Fruit fly (Drosophila melanogaster) whole organism, larva: ENCODE measurements around the gene Hsp70Aa.

ENCODE experiments used
- noc ChIP-seq: fragments of 200-800 bp; sonication (Bioruptor generic); optimal IDR thresholded peaks from 3 replicates; lab custom pipeline; 2019; ENCODE audit warnings: missing biosample characterization, mild to moderate bottlenecking, missing genetic modification characterization, moderate library complexity

Hsp70Aa gene

dm6 chr3R:11947079-11947869 lies 9.1 kb downstream of the Hsp70Aa start:
- TF ChIP-seq noc (tag; lab: Kevin White, UChicago) = no peak

DNA sequence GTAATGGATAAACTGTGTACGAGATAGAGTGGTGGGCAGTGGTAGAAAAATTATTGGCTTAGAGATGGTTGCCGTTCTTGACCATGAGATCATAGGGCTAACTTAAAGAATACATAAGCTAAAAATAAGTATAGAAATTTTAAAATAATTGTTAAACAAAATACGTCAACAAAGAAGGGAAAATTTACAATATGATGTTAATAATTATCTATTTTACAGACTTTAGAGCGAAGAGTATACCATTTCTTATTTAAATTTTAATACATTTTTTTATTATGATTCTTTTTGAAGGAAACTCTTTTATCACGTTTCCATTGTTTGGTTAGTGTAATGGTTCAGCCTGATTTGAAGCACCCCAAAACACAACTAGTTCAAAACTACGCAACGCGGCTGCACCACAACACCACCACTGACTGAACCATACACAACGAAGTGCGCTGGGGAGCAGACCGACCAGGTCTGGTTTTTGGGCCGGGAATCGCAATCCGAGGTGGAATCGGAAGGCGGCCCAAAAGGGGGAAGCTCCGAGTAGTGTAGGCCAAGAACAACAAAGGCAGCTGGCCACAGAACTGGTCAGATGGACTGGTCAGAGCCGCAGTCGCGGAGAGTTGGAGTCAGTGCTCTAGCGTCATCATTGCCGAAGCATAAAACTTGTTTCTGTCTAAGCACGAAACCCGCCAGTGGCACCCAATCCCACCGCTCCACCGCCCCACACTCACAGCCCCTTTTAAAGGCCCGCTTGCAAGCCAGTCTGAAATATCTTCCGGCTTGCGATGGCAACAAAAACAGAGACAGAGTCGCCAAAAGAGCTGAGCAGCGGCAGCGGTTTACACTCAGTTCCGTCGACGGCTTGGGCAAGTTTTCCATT lies 10.7 kb downstream of the Hsp70Aa start:
- no peak for TF ChIP-seq noc (tag; lab: Kevin White, UChicago)

DNA sequence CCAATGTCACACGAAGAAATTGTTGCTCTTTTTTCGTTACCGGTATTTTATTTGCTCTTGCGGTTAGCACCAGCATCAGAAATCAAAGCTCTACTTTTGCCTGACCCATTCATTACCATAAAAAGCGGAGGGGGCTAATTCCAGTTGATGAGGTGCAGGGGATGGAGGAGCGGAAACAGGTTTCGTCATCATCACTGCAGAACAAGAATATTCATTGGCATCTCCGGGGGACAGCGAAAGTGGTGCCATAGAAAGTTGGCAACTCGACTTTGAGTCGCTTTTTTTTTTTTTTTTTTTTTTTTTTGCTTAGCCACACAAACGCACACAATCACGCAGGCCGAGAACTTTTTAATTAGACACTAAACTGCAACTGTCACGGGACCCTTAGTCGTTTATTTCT lies 15.2 kb downstream of the Hsp70Aa start:
- no peak for TF ChIP-seq noc (tag; lab: Kevin White, UChicago)

DNA sequence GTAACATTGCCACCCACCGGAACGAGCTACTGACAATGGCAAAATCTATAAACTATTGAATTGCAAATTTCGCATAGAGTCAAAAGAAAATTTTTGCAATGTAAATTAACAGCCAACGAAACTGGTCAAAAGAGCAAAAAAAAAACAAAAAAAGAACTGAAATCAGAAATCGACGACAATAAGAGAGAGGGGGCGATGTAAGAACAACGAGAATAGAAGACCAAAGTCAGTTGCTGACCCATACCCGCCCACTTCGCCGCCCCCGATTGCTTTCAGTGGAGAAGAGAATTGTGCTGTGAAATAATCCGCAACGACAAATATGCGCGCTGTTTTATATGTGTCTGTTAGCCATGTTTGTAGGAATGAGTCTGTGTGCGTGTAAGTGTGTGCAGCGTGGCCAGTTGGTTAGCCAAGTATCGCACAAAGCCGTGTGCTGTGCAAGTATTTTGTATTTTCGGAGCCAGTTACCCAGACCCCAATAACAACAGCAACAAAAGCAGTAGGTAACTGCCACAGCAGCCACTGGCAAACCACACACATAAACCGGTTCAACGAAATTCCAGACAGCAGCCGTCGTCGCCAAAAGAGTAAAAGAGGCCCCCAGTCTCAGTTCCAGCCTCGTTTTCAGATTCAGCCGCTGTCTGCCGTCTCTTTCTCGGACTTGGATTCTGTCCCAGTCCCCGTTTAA lies 18.8 kb downstream of the Hsp70Aa start:
- TF ChIP-seq noc (tag; lab: Kevin White, UChicago) = no peak

- no peak for TF ChIP-seq noc (tag; lab: Kevin White, UChicago)
These were observed 22.4 kb downstream of the Hsp70Aa start for dm6 chr3R:11933903-11934302.

DNA sequence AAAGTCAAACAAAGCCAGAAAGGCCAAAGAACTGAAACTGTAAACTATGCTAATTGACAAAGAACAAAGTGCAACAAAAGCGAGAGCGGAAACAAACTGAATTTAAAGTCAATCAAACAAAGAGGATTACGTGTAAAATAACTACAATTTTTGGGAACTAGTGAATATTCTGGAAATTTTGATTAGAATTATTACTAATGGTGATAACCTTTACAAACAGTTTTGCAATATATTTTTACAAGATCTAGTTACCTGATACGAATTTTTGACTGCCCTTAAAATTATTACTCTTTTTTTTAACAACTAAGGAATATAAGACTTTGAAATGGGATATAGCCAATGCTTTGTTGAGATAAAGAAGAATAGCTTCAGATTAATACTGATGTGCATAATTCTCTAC lies 25.4 kb downstream of the Hsp70Aa start, which contains the start of gene CG14731:
Gene CG14731, plus strand, starts transcription at position 301 of the 400 bp plus-strand sequence.
- TF ChIP-seq noc (tag; lab: Kevin White, UChicago) = no peak

DNA sequence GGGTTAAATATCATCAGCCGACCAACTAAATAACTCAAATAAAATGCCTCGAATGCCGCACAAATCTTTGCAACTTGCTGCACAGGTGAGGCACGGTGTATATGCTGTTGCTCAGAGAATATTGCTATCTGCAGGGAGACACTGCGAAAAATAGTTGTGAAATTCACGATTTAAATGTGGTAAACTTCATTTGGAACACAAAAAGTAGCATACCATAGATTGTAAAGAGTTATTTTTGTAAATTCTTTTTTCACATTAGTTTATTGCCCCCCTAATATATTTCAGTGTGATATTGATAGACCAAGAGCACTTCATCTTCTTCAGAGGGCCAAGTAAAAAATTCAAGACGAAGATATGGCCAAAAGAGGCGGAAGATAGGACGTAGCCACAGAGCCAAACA lies 35.7 kb downstream of the Hsp70Aa start:
- no peak for TF ChIP-seq noc (tag; lab: Kevin White, UChicago)
